Worm (Caenorhabditis elegans) whole organism, young adult: ENCODE data around the gene T26C11.8.

Source experiments
- cebp-2 ChIP-seq: fragments of 200-800 bp; sonication (Bioruptor generic); IDR thresholded peaks from 2 replicates; pipeline ENCODE4 v1.3.6; 2022; ENCODE audit warnings: missing genetic modification characterization, missing compliant biosample characterization
- chd-7 ChIP-seq: sonication (generic microtip); optimal IDR thresholded peaks from 2 replicates; lab custom pipeline; 2016; ENCODE audit warnings: mild to moderate bottlenecking, missing genetic modification characterization, moderate library complexity, missing compliant biosample characterization

DNA sequence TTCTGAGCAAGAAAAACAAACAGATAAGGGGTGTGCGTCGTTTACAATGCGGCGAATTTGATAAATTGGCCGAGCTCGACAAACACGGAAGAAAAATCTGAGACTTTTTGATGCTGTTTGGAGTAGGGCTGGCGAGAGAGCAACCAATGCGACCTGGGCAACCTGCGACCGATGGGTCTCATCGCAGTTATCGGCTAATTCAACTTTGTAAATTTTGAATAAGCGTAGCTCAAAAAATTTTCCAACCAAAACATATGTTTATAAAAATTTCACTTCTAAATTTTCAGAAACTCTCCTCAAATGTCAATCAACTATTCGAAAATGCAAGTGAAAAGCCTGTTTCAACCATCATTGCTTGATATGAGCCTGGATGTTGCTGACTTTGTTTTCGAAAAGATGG lies 31.4 kb downstream of the T26C11.8 start, which contains the start of gene B0294.3:
- TF ChIP-seq chd-7 (tag; lab: Kevin White, UChicago) (no peak), cebp-2 (no peak)
